Worm (Caenorhabditis elegans): Measurements from ENCODE around the gene alh-3.

- no peak for TF ChIP-seq lsy-2 (tag; optimal IDR thresholded peaks at IDR 0.05)
- no peak for TF ChIP-seq lin-13 (GFP tag; optimal IDR thresholded peaks at IDR 0.05)
- TF ChIP-seq unc-39 (tag; optimal IDR thresholded peaks at IDR 0.05) = no peak
- no peak for TF ChIP-seq ama-1 (optimal IDR thresholded peaks at IDR 0.05)
- no peak for TF ChIP-seq nhr-21 (tag; optimal IDR thresholded peaks at IDR 0.05)
- TF ChIP-seq nhr-6 (tag; optimal IDR thresholded peaks at IDR 0.05) = no peak
- no peak for TF ChIP-seq nhr-11 (tag; optimal IDR thresholded peaks at IDR 0.05)
- TF ChIP-seq nhr-77 (tag; optimal IDR thresholded peaks at IDR 0.05) = no peak
- TF ChIP-seq elt-1 (tag; optimal IDR thresholded peaks at IDR 0.05) = no peak
- no peak for TF ChIP-seq ZK546.5 (tag; optimal IDR thresholded peaks at IDR 0.05)
- no peak for TF ChIP-seq fos-1 (tag; optimal IDR thresholded peaks at IDR 0.05)
- TF ChIP-seq mab-5 (tag; optimal IDR thresholded peaks at IDR 0.05) = no peak
Measured at ce11 chrIV:11030893-11031292, 8.5 kb downstream of the alh-3 start, which contains the start of gene hrg-4.
